Worm (Caenorhabditis elegans) whole organism, young adult: Measurements from ENCODE around the gene chil-23.

ENCODE experiments used
- B0261.1 ChIP-seq: sonication (generic microtip); optimal IDR thresholded peaks from 2 replicates; lab custom pipeline; 2016; ENCODE audit warnings: mild to moderate bottlenecking, missing genetic modification characterization, moderate library complexity, missing compliant biosample characterization
- C06A6.2 ChIP-seq: fragments of 200-800 bp; sonication (Bioruptor generic); conservative IDR thresholded peaks from 2 replicates; pipeline ENCODE4 v1.3.6; 2022; ENCODE audit warnings: missing genetic modification characterization, missing compliant biosample characterization
- F22D6.2 ChIP-seq: sonication (generic microtip); optimal IDR thresholded peaks from 2 replicates; lab custom pipeline; 2016; ENCODE audit warnings: mild to moderate bottlenecking, missing genetic modification characterization, missing compliant biosample characterization
- F33H1.4 ChIP-seq: fragments of 200-800 bp; sonication (Bioruptor generic); IDR thresholded peaks from 2 replicates; pipeline ENCODE4 v1.3.6; 2022; ENCODE audit warnings: missing genetic modification reagents, missing genetic modification characterization, missing compliant biosample characterization
- F49E8.2 ChIP-seq: sonication (generic microtip); optimal IDR thresholded peaks from 3 replicates; lab custom pipeline; 2017; ENCODE audit warnings: missing genetic modification characterization, mild to moderate bottlenecking, missing compliant biosample characterization, antibody characterized with exemption, moderate library complexity; ENCODE audit not compliant: insufficient read depth
- F57C9.4 ChIP-seq: sonication (generic microtip); optimal IDR thresholded peaks from 2 replicates; lab custom pipeline; 2017; ENCODE audit warnings: mild to moderate bottlenecking, missing genetic modification characterization, missing compliant biosample characterization
- K12H6.12 ChIP-seq: fragments of 200-800 bp; sonication (Bioruptor generic); optimal IDR thresholded peaks from 2 replicates; lab custom pipeline; 2018; ENCODE audit warnings: mild to moderate bottlenecking, missing genetic modification characterization, missing compliant biosample characterization
- Y53F4B.3 ChIP-seq: fragments of 200-800 bp; sonication (Bioruptor generic); IDR thresholded peaks from 2 replicates; pipeline ENCODE4 v1.3.6; 2022; ENCODE audit warnings: missing genetic modification reagents, missing genetic modification characterization, missing compliant biosample characterization
- Y53G8AR.9 ChIP-seq: fragments of 200-800 bp; sonication (Bioruptor generic); conservative IDR thresholded peaks from 2 replicates; pipeline ENCODE4 v1.3.6; 2022; ENCODE audit warnings: missing genetic modification reagents, missing genetic modification characterization, missing compliant biosample characterization
- Y56A3A.18 ChIP-seq: fragments of 200-800 bp; sonication (Bioruptor generic); IDR thresholded peaks from 2 replicates; pipeline ENCODE4 v1.3.6; 2022; ENCODE audit warnings: missing genetic modification reagents, missing genetic modification characterization, missing compliant biosample characterization
- Y67H2A.10 ChIP-seq: fragments of 200-800 bp; sonication (Bioruptor generic); conservative IDR thresholded peaks from 2 replicates; pipeline ENCODE4 v1.3.6; 2022; ENCODE audit warnings: missing genetic modification reagents, missing genetic modification characterization, missing compliant biosample characterization
- aptf-3 ChIP-seq: fragments of 200-800 bp; sonication (Bioruptor generic); IDR thresholded peaks from 2 replicates; pipeline ENCODE4 v1.3.6; 2022; ENCODE audit warnings: missing genetic modification characterization, missing compliant biosample characterization
- atf-7 ChIP-seq: sonication (generic microtip); optimal IDR thresholded peaks from 2 replicates; lab custom pipeline; 2017; ENCODE audit warnings: mild to moderate bottlenecking, missing genetic modification characterization, missing compliant biosample characterization
- ceh-100 ChIP-seq: fragments of 200-800 bp; sonication (Bioruptor generic); IDR thresholded peaks from 2 replicates; pipeline ENCODE4 v1.3.6; 2022; ENCODE audit warnings: missing genetic modification reagents, missing genetic modification characterization, missing compliant biosample characterization
- efl-1 ChIP-seq: fragments of 150-350 bp; optimal IDR thresholded peaks from 2 replicates; lab custom pipeline; 2014; ENCODE audit warnings: missing biosample characterization, missing genetic modification reagents, missing genetic modification characterization
- egrh-3 ChIP-seq: fragments of 200-800 bp; sonication (Bioruptor generic); IDR thresholded peaks from 2 replicates; pipeline ENCODE4 v1.3.6; 2022; ENCODE audit warnings: missing genetic modification reagents, missing genetic modification characterization, missing compliant biosample characterization
- ets-4 ChIP-seq: fragments of 200-800 bp; sonication (Bioruptor generic); optimal IDR thresholded peaks from 2 replicates; lab custom pipeline; 2018; ENCODE audit warnings: mild to moderate bottlenecking, missing genetic modification characterization, missing compliant biosample characterization
- gei-17 ChIP-seq: fragments of 200-800 bp; sonication (Bioruptor generic); optimal IDR thresholded peaks from 2 replicates; lab custom pipeline; 2018; ENCODE audit warnings: mild to moderate bottlenecking, missing genetic modification characterization, missing compliant biosample characterization
- hlh-12 ChIP-seq: sonication (generic microtip); optimal IDR thresholded peaks from 2 replicates; lab custom pipeline; 2016; ENCODE audit warnings: missing genetic modification characterization, missing compliant biosample characterization
- hrde-1 ChIP-seq: sonication (generic microtip); optimal IDR thresholded peaks from 2 replicates; lab custom pipeline; 2016; ENCODE audit warnings: missing genetic modification characterization, mild to moderate bottlenecking, missing compliant biosample characterization, moderate library complexity, missing genotype, missing genetic modification reagents, borderline replicate concordance
- hsf-1 ChIP-seq: fragments of 200-800 bp; sonication (Bioruptor generic); IDR thresholded peaks from 2 replicates; pipeline ENCODE4 v1.3.6; 2022; ENCODE audit warnings: missing genetic modification reagents, missing genetic modification characterization, missing compliant biosample characterization
- let-607 ChIP-seq, 2 experiments: fragments of 200-800 bp in 1 of 2; sonication (Bioruptor generic) in 1 of 2; sonication (generic microtip) in 1 of 2; optimal IDR thresholded peaks; 2 replicates each; lab custom pipeline; 2016 to 2018; ENCODE audit warnings: mild to moderate bottlenecking in 2 of 2, missing compliant biosample characterization in 2 of 2, missing genetic modification characterization in 2 of 2, moderate library complexity in 2 of 2, missing genotype in 1 of 2
- lin-26 ChIP-seq: fragments of 200-800 bp; sonication (Bioruptor generic); IDR thresholded peaks from 2 replicates; pipeline ENCODE4 v1.3.6; 2022; ENCODE audit warnings: missing genetic modification reagents, missing genetic modification characterization, missing compliant biosample characterization
- mel-28 ChIP-seq: sonication (generic microtip); optimal IDR thresholded peaks from 2 replicates; lab custom pipeline; 2016; ENCODE audit warnings: borderline replicate concordance, mild to moderate bottlenecking, missing genetic modification characterization, missing compliant biosample characterization
- nhr-80 ChIP-seq: sonication (generic microtip); optimal IDR thresholded peaks from 2 replicates; lab custom pipeline; 2016; ENCODE audit warnings: missing genetic modification characterization, missing compliant biosample characterization
- pbrm-1 ChIP-seq: fragments of 200-800 bp; sonication (Bioruptor generic); IDR thresholded peaks from 2 replicates; pipeline ENCODE4 v1.3.6; 2022; ENCODE audit warnings: missing genetic modification reagents, missing genetic modification characterization, missing compliant biosample characterization
- pha-4 ChIP-seq: fragments of 150-350 bp; sonication (generic microtip); optimal IDR thresholded peaks from 2 replicates; lab custom pipeline; 2014; ENCODE audit warnings: missing biosample characterization, missing genetic modification reagents, missing genetic modification characterization
- rpc-1 ChIP-seq, 2 experiments: fragments of 150-350 bp in 1 of 2; sonication (generic microtip) in 1 of 2; optimal IDR thresholded peaks; 2 replicates each; lab custom pipeline; 2014 to 2018; ENCODE audit warnings: missing biosample characterization in 1 of 2, missing genetic modification characterization in 1 of 2, missing genetic modification reagents in 1 of 2, missing genotype in 1 of 2
- sea-2 ChIP-seq: fragments of 200-800 bp; sonication (Bioruptor generic); IDR thresholded peaks from 2 replicates; pipeline ENCODE4 v1.3.6; 2022; ENCODE audit warnings: missing genetic modification characterization, missing compliant biosample characterization
- snpc-1.3 ChIP-seq: sonication (generic microtip); optimal IDR thresholded peaks from 2 replicates; lab custom pipeline; 2017; ENCODE audit warnings: missing genetic modification characterization, mild to moderate bottlenecking, missing compliant biosample characterization, antibody characterized with exemption, moderate library complexity, missing genotype, missing genetic modification reagents; ENCODE audit not compliant: insufficient read depth
- tlf-1 ChIP-seq: fragments of 200-800 bp; sonication (Bioruptor generic); optimal IDR thresholded peaks from 2 replicates; lab custom pipeline; 2018; ENCODE audit warnings: mild to moderate bottlenecking, missing genetic modification characterization, missing compliant biosample characterization
- xnd-1 ChIP-seq: sonication (generic microtip); optimal IDR thresholded peaks from 2 replicates; lab custom pipeline; 2016; ENCODE audit warnings: missing genotype, missing genetic modification reagents, missing genetic modification characterization, missing compliant biosample characterization
- ztf-18 ChIP-seq: sonication (generic microtip); optimal IDR thresholded peaks from 2 replicates; lab custom pipeline; 2016; ENCODE audit warnings: missing genotype, mild to moderate bottlenecking, missing genetic modification characterization, missing compliant biosample characterization
- ztf-28 ChIP-seq: fragments of 200-800 bp; sonication (Bioruptor generic); IDR thresholded peaks from 2 replicates; pipeline ENCODE4 v1.3.6; 2022; ENCODE audit warnings: missing genetic modification reagents, missing genetic modification characterization, missing compliant biosample characterization
- ztf-6 ChIP-seq: fragments of 200-800 bp; sonication (Bioruptor generic); IDR thresholded peaks from 2 replicates; pipeline ENCODE4 v1.3.6; 2022; ENCODE audit warnings: missing genetic modification reagents, missing genetic modification characterization, missing compliant biosample characterization

The chil-23 gene

ce11 chrII:9485081-9485730 is 16.8 kb upstream of the chil-23 start:
- TF ChIP-seq hrde-1 (tag; lab: Kevin White, UChicago) (no peak), Y56A3A.18 (GFP tag; lab: Robert Waterston, UW) (no peak), egrh-3 (GFP tag; lab: Robert Waterston, UW) (no peak), tlf-1 (GFP tag; lab: Kevin White, UChicago) (no peak), K12H6.12 (no peak), lin-26 (GFP tag; lab: Robert Waterston, UW) (no peak), Y53F4B.3 (GFP tag; lab: Robert Waterston, UW) (no peak), F49E8.2 (no peak), snpc-1.3 (tag; lab: Kevin White, UChicago) (no peak)
- TF ChIP-seq, all 124 proteins: peak for 0

- TF ChIP-seq ceh-100 (GFP tag; lab: Robert Waterston, UW) (no peak), F33H1.4 (GFP tag; lab: Robert Waterston, UW) (no peak), hlh-12 (tag; lab: Kevin White, UChicago) (no peak), aptf-3 (no peak), F57C9.4 (tag; lab: Kevin White, UChicago) (no peak), Y53G8AR.9 (GFP tag; lab: Robert Waterston, UW) (no peak), nhr-80 (tag; lab: Kevin White, UChicago) (no peak), efl-1 (no peak), F22D6.2 (tag; lab: Kevin White, UChicago) (no peak), ets-4 (GFP tag; lab: Kevin White, UChicago) (no peak), ztf-6 (GFP tag; lab: Robert Waterston, UW) (no peak), let-607 (tag; optimal IDR thresholded peaks at IDR 0.05; lab: Kevin White, UChicago) (no peak), pbrm-1 (GFP tag; lab: Robert Waterston, UW) (no peak), mel-28 (tag; lab: Kevin White, UChicago) (no peak), xnd-1 (tag; lab: Kevin White, UChicago) (no peak), B0261.1 (tag; lab: Kevin White, UChicago) (no peak), pha-4 (tag; lab: Kevin White, UChicago) (no peak), C06A6.2 (GFP tag; lab: Robert Waterston, UW) (no peak), gei-17 (GFP tag; lab: Kevin White, UChicago) (no peak)
Measured at ce11 chrII:9483342-9483741, 14.9 kb upstream of the chil-23 start.

ce11 chrII:9482529-9482928 is 14.1 kb upstream of the chil-23 start:
- TF ChIP-seq Y67H2A.10 (GFP tag; lab: Robert Waterston, UW) (no peak), atf-7 (tag; lab: Kevin White, UChicago) (peak; percentile 29), nhr-80 (tag; lab: Kevin White, UChicago) (peak; percentile 16)

ce11 chrII:9481427-9481826 is 13.0 kb upstream of the chil-23 start:
- TF ChIP-seq lin-26 (GFP tag; lab: Robert Waterston, UW) = no peak
- no peak for TF ChIP-seq sea-2 (GFP tag; lab: Robert Waterston, UW)
- no peak for TF ChIP-seq rpc-1 (optimal IDR thresholded peaks at IDR 0.05; lab: Kevin White, UChicago)
- no peak for TF ChIP-seq rpc-1 (tag; optimal IDR thresholded peaks at IDR 0.05; lab: Kevin White, UChicago)
- no peak for TF ChIP-seq ztf-6 (GFP tag; lab: Robert Waterston, UW)
- no peak for TF ChIP-seq ztf-18 (tag; lab: Kevin White, UChicago)
- TF ChIP-seq hsf-1 = no peak
- TF ChIP-seq F22D6.2 (tag; lab: Kevin White, UChicago) = no peak
- no peak for TF ChIP-seq ztf-28
